Fruit fly (Drosophila melanogaster): ENCODE data around the gene Mbs.

DNA sequence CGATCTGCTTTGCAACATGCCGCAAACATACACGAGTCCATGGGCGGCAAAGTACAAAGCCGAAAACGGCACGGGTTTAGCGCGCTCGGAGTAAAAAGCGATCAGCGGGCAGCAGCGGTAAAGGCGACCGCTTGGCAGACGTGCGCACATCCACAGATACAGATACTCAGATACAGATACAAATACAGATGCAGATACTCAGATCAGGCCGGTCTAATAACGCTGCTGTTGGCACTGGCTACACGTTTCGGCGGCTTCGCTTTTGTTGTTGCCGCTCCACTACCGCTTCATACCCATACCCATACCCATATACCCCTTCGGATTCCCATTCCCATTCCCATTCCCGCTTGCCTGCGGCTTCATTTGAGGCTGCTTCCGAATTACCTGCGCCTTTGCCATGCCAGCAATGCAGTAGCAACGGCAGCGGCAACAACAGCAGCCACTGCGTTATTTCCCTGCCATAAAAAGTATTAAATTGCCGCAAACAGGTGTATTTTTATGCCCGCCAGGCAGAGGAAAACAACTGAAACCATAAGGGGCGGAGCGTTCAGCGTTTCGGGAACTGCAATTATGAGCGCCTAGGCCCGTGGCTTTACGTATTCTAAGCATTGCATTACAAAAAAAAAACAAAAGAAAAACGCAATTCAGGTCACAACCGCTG is 26.6 kb upstream of the Mbs start:
- TF ChIP-seq CG8478 (optimal IDR thresholded peaks at IDR 0.05) (no peak), pan (optimal IDR thresholded peaks at IDR 0.05) (no peak), usp (GFP tag; optimal IDR thresholded peaks at IDR 0.05) (no peak), psq (optimal IDR thresholded peaks at IDR 0.05) (no peak)
